Fruit fly (Drosophila melanogaster) whole organism, embryonic: ENCODE measurements around the gene CG17982.
A peak's percentile ranks its signal among the peaks of the same experiment; 100 is the strongest.

ENCODE experiments used
- Awh ChIP-seq: fragments of 200-800 bp; sonication (Bioruptor generic); IDR thresholded peaks from 2 replicates; pipeline ENCODE4, ENCODE4 v1.3.6; 2022; ENCODE audit warnings: missing biosample characterization, missing genetic modification characterization
- BEAF-32 ChIP-seq: fragments of 200-800 bp; sonication (Bioruptor generic); optimal IDR thresholded peaks from 3 replicates; lab custom pipeline; 2017; ENCODE audit warnings: missing biosample characterization, missing genetic modification characterization, mild to moderate bottlenecking, moderate library complexity, missing genetic modification reagents
- BtbVII ChIP-seq: fragments of 200-800 bp; sonication (Bioruptor generic); optimal IDR thresholded peaks from 3 replicates; lab custom pipeline; 2017; ENCODE audit warnings: missing biosample characterization, mild to moderate bottlenecking, missing genetic modification characterization
- CG10209 ChIP-seq: fragments of 200-800 bp; sonication (Bioruptor generic); optimal IDR thresholded peaks from 3 replicates; lab custom pipeline; 2017; ENCODE audit warnings: missing biosample characterization, mild to moderate bottlenecking, missing genetic modification characterization, missing genetic modification reagents
- CG10321 ChIP-seq: fragments of 200-800 bp; sonication (Bioruptor generic); IDR thresholded peaks from 2 replicates; pipeline ENCODE4 v1.3.6; 2022; ENCODE audit warnings: missing biosample characterization, missing genetic modification characterization
- CG13123 ChIP-seq: fragments of 200-800 bp; sonication (Bioruptor generic); optimal IDR thresholded peaks from 2 replicates; lab custom pipeline; 2016; ENCODE audit warnings: missing biosample characterization, missing genetic modification characterization
- CG14860 ChIP-seq: fragments of 200-800 bp; sonication (Bioruptor generic); IDR thresholded peaks from 3 replicates; pipeline ENCODE4 v1.3.6; 2022; ENCODE audit warnings: missing biosample characterization, missing genetic modification characterization; ENCODE audit not compliant: partially characterized antibody
- CG15011 ChIP-seq: fragments of 200-800 bp; sonication (Bioruptor generic); optimal IDR thresholded peaks from 3 replicates; lab custom pipeline; 2018; ENCODE audit warnings: missing biosample characterization, mild to moderate bottlenecking, missing genetic modification characterization
- CG15696 ChIP-seq: fragments of 200-800 bp; sonication (Bioruptor generic); optimal IDR thresholded peaks from 2 replicates; lab custom pipeline; 2019; ENCODE audit warnings: missing biosample characterization, mild to moderate bottlenecking, missing genetic modification characterization, moderate library complexity
- CG17186 ChIP-seq: fragments of 200-800 bp; sonication (Bioruptor generic); optimal IDR thresholded peaks from 3 replicates; lab custom pipeline; 2017; ENCODE audit warnings: missing biosample characterization, missing genetic modification reagents, missing genetic modification characterization
- CG2199 ChIP-seq: fragments of 200-800 bp; sonication (Bioruptor generic); IDR thresholded peaks from 3 replicates; pipeline ENCODE4 v1.3.6; 2022; ENCODE audit warnings: missing biosample characterization, missing genetic modification characterization
- CG30403 ChIP-seq: fragments of 200-800 bp; sonication (Bioruptor generic); optimal IDR thresholded peaks from 3 replicates; lab custom pipeline; 2016; ENCODE audit warnings: missing biosample characterization, missing genetic modification characterization
- CG3065 ChIP-seq: fragments of 200-800 bp; sonication (Bioruptor generic); optimal IDR thresholded peaks from 2 replicates; lab custom pipeline; 2016; ENCODE audit warnings: missing biosample characterization, missing genetic modification characterization
- CG4854 ChIP-seq: fragments of 200-800 bp; sonication (Bioruptor generic); optimal IDR thresholded peaks from 2 replicates; lab custom pipeline; 2016; ENCODE audit warnings: missing biosample characterization, missing genetic modification characterization, inconsistent platforms
- CG6813 ChIP-seq: fragments of 200-800 bp; sonication (Bioruptor generic); optimal IDR thresholded peaks from 2 replicates; lab custom pipeline; 2017; ENCODE audit warnings: missing biosample characterization, missing genetic modification characterization, mild to moderate bottlenecking, moderate library complexity, missing genetic modification reagents
- CG8359 ChIP-seq: fragments of 200-800 bp; sonication (Bioruptor generic); optimal IDR thresholded peaks from 2 replicates; lab custom pipeline; 2017; ENCODE audit warnings: missing biosample characterization, mild to moderate bottlenecking, missing genetic modification characterization, borderline replicate concordance
- Camta ChIP-seq: fragments of 200-800 bp; sonication (Bioruptor generic); optimal IDR thresholded peaks from 2 replicates; lab custom pipeline; 2016; ENCODE audit warnings: missing biosample characterization, missing genetic modification characterization
- Dfd ChIP-seq, 2 experiments: fragments of >200 bp; optimal IDR thresholded peaks; 2 replicates each; lab custom pipeline; 2017; ENCODE audit warnings: missing biosample characterization in 2 of 2, missing genetic modification characterization in 2 of 2
- Eip74EF ChIP-seq, 2 experiments: fragments of 200-800 bp in 1 of 2; fragments of >200 bp in 1 of 2; sonication (Bioruptor generic) in 1 of 2; optimal IDR thresholded peaks; 2 replicates each; lab custom pipeline; 2017 to 2019; ENCODE audit warnings: missing biosample characterization in 2 of 2, missing genetic modification characterization in 2 of 2, mild to moderate bottlenecking in 1 of 2, moderate library complexity in 1 of 2
- Fer3 ChIP-seq: fragments of 200-800 bp; sonication (Bioruptor generic); optimal IDR thresholded peaks from 2 replicates; lab custom pipeline; 2018; ENCODE audit warnings: missing biosample characterization, mild to moderate bottlenecking, missing genetic modification characterization, moderate library complexity
- HmgZ ChIP-seq: fragments of 200-800 bp; sonication (Bioruptor generic); optimal IDR thresholded peaks from 2 replicates; lab custom pipeline; 2018; ENCODE audit warnings: missing biosample characterization, mild to moderate bottlenecking, missing genetic modification characterization
- Myb ChIP-seq: fragments of 200-800 bp; sonication (Bioruptor generic); optimal IDR thresholded peaks from 2 replicates; lab custom pipeline; 2016; ENCODE audit warnings: missing biosample characterization, missing genetic modification characterization
- NK7.1 ChIP-seq: fragments of 200-800 bp; sonication (Bioruptor generic); optimal IDR thresholded peaks from 3 replicates; lab custom pipeline; 2016; ENCODE audit warnings: missing biosample characterization, missing genetic modification characterization
- Nf-YA ChIP-seq: fragments of 200-800 bp; sonication (Bioruptor generic); IDR thresholded peaks from 2 replicates; pipeline ENCODE4 v1.3.6; 2022; ENCODE audit warnings: missing biosample characterization, missing genetic modification characterization
- aop ChIP-seq: fragments of 200-800 bp; sonication (Bioruptor generic); IDR thresholded peaks from 2 replicates; pipeline ENCODE4 v1.3.6; 2022; ENCODE audit warnings: missing biosample characterization, missing genetic modification characterization
- ap ChIP-seq: fragments of 200-800 bp; sonication (Bioruptor generic); IDR thresholded peaks from 2 replicates; pipeline ENCODE4 v1.3.6; 2022; ENCODE audit warnings: missing biosample characterization, missing genetic modification characterization
- bowl ChIP-seq: fragments of 200-800 bp; sonication (Bioruptor generic); IDR thresholded peaks from 2 replicates; pipeline ENCODE4 v1.3.6; 2022; ENCODE audit warnings: missing biosample characterization, missing genetic modification characterization
- croc ChIP-seq: fragments of 200-800 bp; sonication (Bioruptor generic); conservative IDR thresholded peaks from 3 replicates; pipeline ENCODE4 v1.3.6; 2022; ENCODE audit warnings: missing biosample characterization, missing genetic modification characterization
- disco-r ChIP-seq: fragments of 200-800 bp; sonication (Bioruptor generic); optimal IDR thresholded peaks from 2 replicates; lab custom pipeline; 2016; ENCODE audit warnings: missing biosample characterization, missing genetic modification characterization
- dm ChIP-seq: fragments of 200-800 bp; sonication (Bioruptor generic); optimal IDR thresholded peaks from 3 replicates; lab custom pipeline; 2016; ENCODE audit warnings: missing biosample characterization, missing genetic modification characterization
- esg ChIP-seq: fragments of 200-800 bp; sonication (Bioruptor generic); conservative IDR thresholded peaks from 2 replicates; pipeline ENCODE4 v1.3.6; 2022; ENCODE audit warnings: missing biosample characterization, missing genetic modification characterization
- eve ChIP-seq, 2 experiments: fragments of >200 bp; optimal IDR thresholded peaks; 2 replicates each; lab custom pipeline; 2017; ENCODE audit warnings: missing biosample characterization in 2 of 2, missing genetic modification characterization in 2 of 2
- fu2 ChIP-seq: fragments of 200-800 bp; sonication (Bioruptor generic); optimal IDR thresholded peaks from 2 replicates; lab custom pipeline; 2016; ENCODE audit warnings: missing biosample characterization, missing genetic modification characterization
- gcm2 ChIP-seq: fragments of 200-800 bp; sonication (Bioruptor generic); optimal IDR thresholded peaks from 2 replicates; lab custom pipeline; 2016; ENCODE audit warnings: missing biosample characterization, missing genetic modification characterization
- grau ChIP-seq: fragments of 200-800 bp; optimal IDR thresholded peaks from 3 replicates; lab custom pipeline; 2019; ENCODE audit warnings: missing biosample characterization, mild to moderate bottlenecking, missing genetic modification characterization, moderate library complexity
- gt ChIP-seq: fragments of 200-800 bp; sonication (Bioruptor generic); IDR thresholded peaks from 2 replicates; pipeline ENCODE4 v1.3.6; 2022; ENCODE audit warnings: missing biosample characterization, missing genetic modification characterization
- lilli ChIP-seq: fragments of 200-800 bp; sonication (Bioruptor generic); optimal IDR thresholded peaks from 3 replicates; lab custom pipeline; 2016; ENCODE audit warnings: missing biosample characterization, missing genetic modification characterization
- lola ChIP-seq, 3 experiments: fragments of >200 bp in 2 of 3; fragments of 200-800 bp in 1 of 3; sonication (Bioruptor generic) in 1 of 3; optimal IDR thresholded peaks; 2 replicates each; lab custom pipeline; 2017 to 2019; ENCODE audit warnings: missing biosample characterization in 3 of 3, missing genetic modification characterization in 3 of 3, mild to moderate bottlenecking in 1 of 3, moderate library complexity in 1 of 3
- mirr ChIP-seq: fragments of 200-800 bp; sonication (Bioruptor generic); optimal IDR thresholded peaks from 3 replicates; lab custom pipeline; 2018; ENCODE audit warnings: missing biosample characterization, mild to moderate bottlenecking, missing genetic modification characterization
- pan ChIP-seq, 4 experiments: fragments of >200 bp in 3 of 4; fragments of 200-800 bp in 1 of 4; sonication (Bioruptor generic) in 1 of 4; optimal IDR thresholded peaks in 3 of 4; IDR thresholded peaks in 1 of 4; 2 replicates each; pipeline versions ENCODE4 v1.3.6 to Lab custom; 2017 to 2022; ENCODE audit warnings: missing biosample characterization in 2 of 4, missing genetic modification characterization in 2 of 4, mixed read lengths in 1 of 4
- peb ChIP-seq: fragments of 200-800 bp; sonication (Bioruptor generic); IDR thresholded peaks from 2 replicates; pipeline ENCODE4 v1.3.6; 2022; ENCODE audit warnings: missing biosample characterization, missing genetic modification characterization
- schlank ChIP-seq: fragments of 200-800 bp; sonication (Bioruptor generic); optimal IDR thresholded peaks from 2 replicates; lab custom pipeline; 2018; ENCODE audit warnings: missing biosample characterization, mild to moderate bottlenecking, missing genetic modification characterization
- sens ChIP-seq: fragments of 200-800 bp; sonication (Bioruptor generic); peaks from one replicate; lab custom pipeline; 2016; ENCODE audit warnings: missing biosample characterization, missing genetic modification characterization
- sim ChIP-seq: fragments of 200-800 bp; sonication (Bioruptor generic); IDR thresholded peaks from 2 replicates; pipeline ENCODE4 v1.3.6; 2022; ENCODE audit warnings: missing biosample characterization, missing genetic modification characterization
- ttk ChIP-seq: fragments of 200-800 bp; sonication (Bioruptor generic); IDR thresholded peaks from 2 replicates; pipeline ENCODE4 v2.1.2; 2022; ENCODE audit warnings: missing biosample characterization, missing genetic modification characterization
- tx ChIP-seq: fragments of 200-800 bp; sonication (Bioruptor generic); optimal IDR thresholded peaks from 2 replicates; lab custom pipeline; 2016; ENCODE audit warnings: missing biosample characterization, missing genetic modification characterization
- usp ChIP-seq: fragments of >200 bp; optimal IDR thresholded peaks from 2 replicates; lab custom pipeline; 2017; ENCODE audit warnings: missing biosample characterization, missing genetic modification characterization
- zfh1 ChIP-seq: fragments of 200-800 bp; sonication (Bioruptor generic); IDR thresholded peaks from 3 replicates; pipeline ENCODE4 v1.3.6; 2022; ENCODE audit warnings: missing biosample characterization, missing genetic modification characterization

Gene CG17982

DNA sequence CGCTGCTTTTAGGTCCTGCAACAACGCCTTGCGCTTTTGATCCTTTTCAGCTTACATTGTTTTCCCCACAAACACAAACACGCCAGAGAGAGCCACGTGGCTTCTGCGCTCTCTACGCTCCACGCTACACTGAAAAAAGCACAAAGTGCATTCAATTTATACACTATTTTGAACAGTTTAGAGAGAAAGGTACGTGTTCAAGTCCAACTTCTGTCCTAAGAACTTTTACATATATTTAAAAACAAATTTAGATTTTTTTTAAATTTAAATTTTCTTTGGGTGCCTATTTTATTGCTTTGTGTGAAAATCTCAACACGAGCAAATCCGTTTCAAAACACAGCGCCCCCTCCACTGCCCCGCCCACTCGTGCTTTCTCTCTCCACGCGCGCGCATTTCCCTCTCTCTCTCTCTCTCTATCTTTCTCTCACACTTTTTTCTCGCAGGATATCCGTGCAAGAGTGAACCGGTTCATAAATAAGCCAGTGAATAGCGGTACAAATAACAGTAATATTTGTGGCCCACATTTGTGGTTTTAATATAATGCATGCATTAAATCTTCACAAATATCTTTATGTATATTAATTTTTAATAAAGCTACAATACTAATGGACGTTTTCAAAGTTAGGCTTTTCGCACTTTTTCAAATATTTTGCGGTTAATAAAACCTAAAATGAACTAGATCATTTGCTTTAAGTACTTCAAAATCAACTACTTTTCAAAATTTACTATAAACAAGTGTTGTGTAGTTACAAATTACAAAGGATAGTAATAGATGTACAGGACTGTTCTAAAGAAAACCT, 43.4 kb downstream of the CG17982 start (continued):
- TF ChIP-seq dm (peak; percentile 27), BtbVII (peak; percentile 81), Nf-YA (GFP tag; lab: Robert Waterston, UW) (peak; percentile 71), CG10209 (GFP tag; lab: Kevin White, UChicago) (peak; percentile 74), schlank (tag; lab: Kevin White, UChicago) (peak; percentile 43), pan (optimal IDR thresholded peaks at IDR 0.05; lab: Kevin White, UChicago) (no peak), pan (GFP tag; optimal IDR thresholded peaks at IDR 0.05 in 1 of 2, IDR thresholded peaks at IDR 0.05 in 1 of 2) (peak in 1 of 2 experiments; percentile 88), CG30403 (GFP tag; lab: Kevin White, UChicago) (peak; percentile 81), CG10321 (no peak), croc (GFP tag; lab: Robert Waterston, UW) (peak; percentile 66; the same call in 2 of the 3 replicates), sens (GFP tag; lab: Kevin White, UChicago) (peak; percentile 93), peb (GFP tag; lab: Robert Waterston, UW) (peak; percentile 68), gt (GFP tag; lab: Robert Waterston, UW) (peak; percentile 38; the same call in 1 of the 2 replicates), eve (GFP tag; optimal IDR thresholded peaks at IDR 0.05; lab: Kevin White, UChicago) (no peak), CG14860 (GFP tag; lab: Robert Waterston, UW) (no peak), Myb (peak; percentile 42), Awh (GFP tag; lab: Robert Waterston, UW) (peak; percentile 83), sim (GFP tag; lab: Robert Waterston, UW) (peak; percentile 68), CG15696 (peak; percentile 36), CG8359 (GFP tag; lab: Kevin White, UChicago) (peak; percentile 17), CG4854 (peak; percentile 65), HmgZ (tag; lab: Kevin White, UChicago) (peak; percentile 75), usp (GFP tag; lab: Kevin White, UChicago) (no peak), CG6813 (GFP tag; lab: Kevin White, UChicago) (peak; percentile 81), BEAF-32 (GFP tag; lab: Kevin White, UChicago) (no peak), disco-r (no peak), NK7.1 (GFP tag; lab: Kevin White, UChicago) (peak; percentile 40), CG17186 (GFP tag; lab: Kevin White, UChicago) (peak; percentile 40), fu2 (GFP tag; lab: Kevin White, UChicago) (no peak), aop (no peak), tx (GFP tag; lab: Kevin White, UChicago) (peak; percentile 8), Dfd (GFP tag; optimal IDR thresholded peaks at IDR 0.05; lab: Kevin White, UChicago) (no peak), CG13123 (GFP tag; lab: Kevin White, UChicago) (peak; percentile 45), CG3065 (GFP tag; lab: Kevin White, UChicago) (peak; percentile 59), ap (GFP tag; lab: Robert Waterston, UW) (peak; percentile 82), grau (tag; lab: Kevin White, UChicago) (peak; percentile 83), CG2199 (GFP tag; lab: Robert Waterston, UW) (peak; percentile 90), ttk (GFP tag; lab: Robert Waterston, UW) (peak; percentile 74), Camta (GFP tag; lab: Kevin White, UChicago) (peak; percentile 47), lilli (GFP tag; lab: Kevin White, UChicago) (peak; percentile 79), lola (GFP tag; optimal IDR thresholded peaks at IDR 0.05; lab: Kevin White, UChicago) (peak in 1 of 3 experiments; percentile 64), Eip74EF (GFP tag; optimal IDR thresholded peaks at IDR 0.05; lab: Kevin White, UChicago) (peak in 1 of 2 experiments; percentile 79), mirr (peak; percentile 28), CG15011 (GFP tag; lab: Kevin White, UChicago) (peak; percentile 57), esg (peak; percentile 81), zfh1 (GFP tag; lab: Robert Waterston, UW) (peak; percentile 85), Fer3 (peak; percentile 82), gcm2 (GFP tag; lab: Kevin White, UChicago) (peak; percentile 4), bowl (peak; percentile 79; the same call in 1 of the 2 replicates)
